Worm (Caenorhabditis elegans) whole organism, mixed stage, embryonic: ENCODE data around the gene ZK177.3.

Experiments
- bed-3 ChIP-seq: fragments of 200-800 bp; sonication (Bioruptor generic); optimal IDR thresholded peaks from 3 replicates; lab custom pipeline; 2018; ENCODE audit warnings: mild to moderate bottlenecking, missing genetic modification characterization, moderate library complexity, missing compliant biosample characterization
- blmp-1 ChIP-seq: fragments of 150-350 bp; optimal IDR thresholded peaks from 2 replicates; lab custom pipeline; 2014; ENCODE audit warnings: missing biosample characterization, missing genetic modification characterization
- ceh-39 ChIP-seq: fragments of 150-350 bp; optimal IDR thresholded peaks from 2 replicates; lab custom pipeline; 2014; ENCODE audit warnings: missing biosample characterization, missing genetic modification characterization
- ceh-43 ChIP-seq: fragments of 200-800 bp; sonication (Bioruptor generic); optimal IDR thresholded peaks from 2 replicates; lab custom pipeline; 2018; ENCODE audit warnings: mild to moderate bottlenecking, missing genetic modification characterization, moderate library complexity, missing compliant biosample characterization
- ces-1 ChIP-seq: fragments of 150-350 bp; optimal IDR thresholded peaks from 2 replicates; lab custom pipeline; 2014; ENCODE audit warnings: missing biosample characterization, missing genetic modification reagents, missing genetic modification characterization
- cnd-1 ChIP-seq: fragments of 200-800 bp; sonication (Bioruptor generic); optimal IDR thresholded peaks from 2 replicates; lab custom pipeline; 2018; ENCODE audit warnings: mild to moderate bottlenecking, missing genetic modification characterization, missing compliant biosample characterization
- drap-1 ChIP-seq: fragments of 200-800 bp; sonication (Bioruptor generic); optimal IDR thresholded peaks from 3 replicates; lab custom pipeline; 2018; ENCODE audit warnings: mild to moderate bottlenecking, missing genetic modification characterization, missing compliant biosample characterization
- elt-1 ChIP-seq: sonication (generic microtip); optimal IDR thresholded peaks from 2 replicates; lab custom pipeline; 2017; ENCODE audit warnings: missing genetic modification characterization, mild to moderate bottlenecking, missing compliant biosample characterization, antibody characterized with exemption, moderate library complexity, borderline replicate concordance; ENCODE audit not compliant: insufficient read depth
- elt-3 ChIP-seq: fragments of 150-350 bp; optimal IDR thresholded peaks from 2 replicates; lab custom pipeline; 2014; ENCODE audit warnings: missing biosample characterization, missing genetic modification characterization
- flh-1 ChIP-seq: fragments of 200-800 bp; sonication (Bioruptor generic); optimal IDR thresholded peaks from 2 replicates; lab custom pipeline; 2018; ENCODE audit warnings: mild to moderate bottlenecking, missing genetic modification characterization, moderate library complexity, missing compliant biosample characterization
- ham-2 ChIP-seq: fragments of 200-800 bp; sonication (Bioruptor generic); optimal IDR thresholded peaks from 2 replicates; lab custom pipeline; 2018; ENCODE audit warnings: mild to moderate bottlenecking, missing genetic modification characterization, missing compliant biosample characterization
- hlh-1 ChIP-seq: fragments of 150-350 bp; optimal IDR thresholded peaks from 2 replicates; lab custom pipeline; 2014; ENCODE audit warnings: missing biosample characterization, missing genetic modification reagents, missing genetic modification characterization
- lin-13 ChIP-seq: fragments of 150-350 bp; optimal IDR thresholded peaks from 2 replicates; lab custom pipeline; 2014; ENCODE audit warnings: missing biosample characterization, missing genetic modification characterization
- mls-2 ChIP-seq: sonication (generic microtip); optimal IDR thresholded peaks from 2 replicates; lab custom pipeline; 2016; ENCODE audit warnings: mild to moderate bottlenecking, missing genetic modification characterization, moderate library complexity, missing compliant biosample characterization
- nhr-12 ChIP-seq: fragments of 150-350 bp; optimal IDR thresholded peaks from 2 replicates; lab custom pipeline; 2014; ENCODE audit warnings: missing biosample characterization, missing genetic modification characterization
- nhr-2 ChIP-seq: fragments of 150-350 bp; optimal IDR thresholded peaks from 2 replicates; lab custom pipeline; 2014; ENCODE audit warnings: missing biosample characterization, missing genetic modification characterization
- nhr-237 ChIP-seq: fragments of 150-350 bp; optimal IDR thresholded peaks from 2 replicates; lab custom pipeline; 2014; ENCODE audit warnings: missing biosample characterization, missing genetic modification characterization
- nhr-28 ChIP-seq: fragments of 150-350 bp; optimal IDR thresholded peaks from 2 replicates; lab custom pipeline; 2014; ENCODE audit warnings: missing biosample characterization, missing genetic modification characterization
- pha-4 ChIP-seq: fragments of 150-350 bp; optimal IDR thresholded peaks from 2 replicates; lab custom pipeline; 2018; ENCODE audit warnings: missing biosample characterization, missing genetic modification reagents, missing genetic modification characterization
- sem-2 ChIP-seq: fragments of 200-800 bp; sonication (Bioruptor generic); optimal IDR thresholded peaks from 2 replicates; lab custom pipeline; 2018; ENCODE audit warnings: mild to moderate bottlenecking, missing genetic modification characterization, missing compliant biosample characterization
- sptf-1 ChIP-seq: sonication (generic microtip); optimal IDR thresholded peaks from 2 replicates; lab custom pipeline; 2017; ENCODE audit warnings: mild to moderate bottlenecking, missing genetic modification characterization, moderate library complexity, missing compliant biosample characterization
- unc-120 ChIP-seq: sonication (generic microtip); optimal IDR thresholded peaks from 2 replicates; lab custom pipeline; 2017; ENCODE audit warnings: missing genetic modification characterization, missing compliant biosample characterization; ENCODE audit not compliant: poor library complexity, severe bottlenecking
- zip-8 ChIP-seq: fragments of 150-350 bp; optimal IDR thresholded peaks from 2 replicates; lab custom pipeline; 2014; ENCODE audit warnings: missing biosample characterization, missing genetic modification characterization
- ztf-11 ChIP-seq: fragments of 150-350 bp; optimal IDR thresholded peaks from 2 replicates; lab custom pipeline; 2014; ENCODE audit warnings: missing biosample characterization, missing genetic modification characterization

ZK177.3 gene

ce11 chrII:5500470-5500869 lies 15.2 kb upstream of the ZK177.3 start, which contains the start of gene fzy-1:
Gene fzy-1, plus strand, starts transcription at chrII:5500770.
- TF ChIP-seq zip-8 (tag; lab: Kevin White, UChicago): no peak
- no peak for TF ChIP-seq lin-13 (tag; lab: Kevin White, UChicago)
- no peak for TF ChIP-seq nhr-28 (tag; lab: Kevin White, UChicago)
- TF ChIP-seq drap-1 (GFP tag; lab: Kevin White, UChicago): no peak
- TF ChIP-seq sem-2: no peak
- no peak for TF ChIP-seq ztf-11 (tag; lab: Kevin White, UChicago)
- TF ChIP-seq pha-4 (tag; lab: Kevin White, UChicago): no peak
- no peak for TF ChIP-seq ces-1 (GFP tag; lab: Kevin White, UChicago)

ce11 chrII:5500986-5501657 lies 14.5 kb upstream of the ZK177.3 start, which contains the start of gene F12A10.8:
Gene F12A10.8, minus strand, starts transcription at chrII:5501064.
- TF ChIP-seq ceh-43 (GFP tag; lab: Kevin White, UChicago) (no peak), elt-3 (tag; lab: Kevin White, UChicago) (no peak), flh-1 (GFP tag; lab: Kevin White, UChicago) (no peak), ces-1 (GFP tag; lab: Kevin White, UChicago) (peak; percentile 89), cnd-1 (tag; lab: Kevin White, UChicago) (no peak), blmp-1 (tag; lab: Kevin White, UChicago) (no peak), elt-1 (tag; lab: Kevin White, UChicago) (peak; percentile 52), sptf-1 (no peak)
- TF ChIP-seq, all 35 proteins: peak for 2

ce11 chrII:5503760-5504159 lies 11.9 kb upstream of the ZK177.3 start, which contains the start of gene cyp-44A1:
Gene cyp-44A1, plus strand, starts transcription at chrII:5504044.
- no peak for TF ChIP-seq flh-1 (GFP tag; lab: Kevin White, UChicago)
- TF ChIP-seq elt-3 (tag; lab: Kevin White, UChicago): no peak
- TF ChIP-seq ces-1 (GFP tag; lab: Kevin White, UChicago): no peak
- TF ChIP-seq nhr-2 (tag; lab: Kevin White, UChicago): no peak
- no peak for TF ChIP-seq cnd-1 (tag; lab: Kevin White, UChicago)

- TF ChIP-seq blmp-1 (tag; lab: Kevin White, UChicago) (peak; percentile 3), ces-1 (GFP tag; lab: Kevin White, UChicago) (peak; percentile 79), mls-2 (tag; lab: Kevin White, UChicago) (no peak), ztf-11 (tag; lab: Kevin White, UChicago) (no peak)
These were observed 9.8 kb upstream of the ZK177.3 start, which contains the start of gene npp-24 for ce11 chrII:5505820-5506287. Gene npp-24, plus strand, starts transcription at chrII:5505870.

ce11 chrII:5511417-5512353 lies 4.0 kb upstream of the ZK177.3 start:
- TF ChIP-seq ces-1 (GFP tag; lab: Kevin White, UChicago) (peak; percentile 67), ztf-11 (tag; lab: Kevin White, UChicago) (no peak), flh-1 (GFP tag; lab: Kevin White, UChicago) (no peak), unc-120 (tag; lab: Kevin White, UChicago) (peak; percentile 2), ham-2 (GFP tag; lab: Kevin White, UChicago) (no peak), zip-8 (tag; lab: Kevin White, UChicago) (no peak), nhr-237 (tag; lab: Kevin White, UChicago) (no peak), elt-3 (tag; lab: Kevin White, UChicago) (no peak), hlh-1 (peak; percentile 86), bed-3 (GFP tag; lab: Kevin White, UChicago) (no peak), nhr-12 (no peak), ceh-39 (tag; lab: Kevin White, UChicago) (no peak)
- TF ChIP-seq, all 35 proteins: peak for 3
